Fruit fly (Drosophila melanogaster): ENCODE measurements around the gene GstD10.

- TF ChIP-seq h (optimal IDR thresholded peaks at IDR 0.05) (no peak), psq (optimal IDR thresholded peaks at IDR 0.05) (no peak)
Observed at dm6 chr3R:12408160-12408559, 42.6 kb upstream of the GstD10 start, which contains the start of gene CG5196.

Data from Kc167 (cell line).